Fruit fly (Drosophila melanogaster) whole organism, embryonic: ENCODE results near the gene CG14856.

ENCODE experiments used
- B-H2 ChIP-seq: fragments of 200-800 bp; sonication (Bioruptor generic); optimal IDR thresholded peaks from 2 replicates; lab custom pipeline; 2018; ENCODE audit warnings: missing biosample characterization, mild to moderate bottlenecking, missing genetic modification characterization
- BEAF-32 ChIP-seq: fragments of 200-800 bp; sonication (Bioruptor generic); optimal IDR thresholded peaks from 3 replicates; lab custom pipeline; 2017; ENCODE audit warnings: missing biosample characterization, missing genetic modification characterization, mild to moderate bottlenecking, moderate library complexity, missing genetic modification reagents
- Bdp1 ChIP-seq: fragments of 200-800 bp; sonication (Bioruptor generic); optimal IDR thresholded peaks from 3 replicates; lab custom pipeline; 2016; ENCODE audit warnings: missing biosample characterization, missing genetic modification characterization
- CG10209 ChIP-seq: fragments of 200-800 bp; sonication (Bioruptor generic); optimal IDR thresholded peaks from 3 replicates; lab custom pipeline; 2017; ENCODE audit warnings: missing biosample characterization, mild to moderate bottlenecking, missing genetic modification characterization, missing genetic modification reagents
- CG12236 ChIP-seq: fragments of 200-800 bp; sonication (Bioruptor generic); optimal IDR thresholded peaks from 2 replicates; lab custom pipeline; 2016; ENCODE audit warnings: missing biosample characterization, missing genetic modification characterization
- CG13624 ChIP-seq: fragments of 200-800 bp; sonication (Bioruptor generic); optimal IDR thresholded peaks from 2 replicates; lab custom pipeline; 2016; ENCODE audit warnings: missing biosample characterization, missing genetic modification characterization
- CG14050 ChIP-seq: fragments of 200-800 bp; sonication (Bioruptor generic); IDR thresholded peaks from 3 replicates; pipeline ENCODE4 v1.3.6; 2022; ENCODE audit warnings: missing biosample characterization, missing genetic modification characterization
- CG14441 ChIP-seq: fragments of 200-800 bp; sonication (Bioruptor generic); IDR thresholded peaks from 2 replicates; pipeline ENCODE4 v1.3.6; 2022; ENCODE audit warnings: missing biosample characterization, missing genetic modification characterization
- CG17186 ChIP-seq: fragments of 200-800 bp; sonication (Bioruptor generic); optimal IDR thresholded peaks from 3 replicates; lab custom pipeline; 2017; ENCODE audit warnings: missing biosample characterization, missing genetic modification reagents, missing genetic modification characterization
- CG17359 ChIP-seq: fragments of 200-800 bp; sonication (Bioruptor generic); optimal IDR thresholded peaks from 3 replicates; lab custom pipeline; 2018; ENCODE audit warnings: missing biosample characterization, mild to moderate bottlenecking, missing genetic modification characterization, moderate library complexity
- CG17829 ChIP-seq: fragments of 200-800 bp; optimal IDR thresholded peaks from 2 replicates; lab custom pipeline; 2019; ENCODE audit warnings: missing biosample characterization, mild to moderate bottlenecking, missing genetic modification characterization, moderate library complexity
- CG33557 ChIP-seq: fragments of 200-800 bp; sonication (Bioruptor generic); optimal IDR thresholded peaks from 2 replicates; lab custom pipeline; 2019; ENCODE audit warnings: missing biosample characterization, mild to moderate bottlenecking, missing genetic modification characterization, moderate library complexity
- CG34224 ChIP-seq: fragments of 200-800 bp; sonication (Bioruptor generic); IDR thresholded peaks from 3 replicates; pipeline ENCODE4 v1.3.6; 2022; ENCODE audit warnings: missing biosample characterization, missing genetic modification characterization; ENCODE audit not compliant: partially characterized antibody
- CG43689 ChIP-seq: fragments of 200-800 bp; sonication (Bioruptor generic); IDR thresholded peaks from 2 replicates; pipeline ENCODE4 v1.3.6; 2022; ENCODE audit warnings: missing biosample characterization, missing genetic modification characterization
- CG4424 ChIP-seq: fragments of 200-800 bp; sonication (Bioruptor generic); optimal IDR thresholded peaks from 3 replicates; lab custom pipeline; 2016; ENCODE audit warnings: missing biosample characterization, missing genetic modification characterization
- CG5180 ChIP-seq: fragments of 200-800 bp; sonication (Bioruptor generic); optimal IDR thresholded peaks from 3 replicates; lab custom pipeline; 2017; ENCODE audit warnings: missing biosample characterization, missing genetic modification characterization, mild to moderate bottlenecking, moderate library complexity, missing genetic modification reagents
- CG5953 ChIP-seq: fragments of 200-800 bp; sonication (Bioruptor generic); IDR thresholded peaks from 2 replicates; pipeline ENCODE4 v1.3.6; 2022; ENCODE audit warnings: missing biosample characterization, missing genetic modification characterization
- CG7987 ChIP-seq: fragments of 200-800 bp; sonication (Bioruptor generic); optimal IDR thresholded peaks from 2 replicates; lab custom pipeline; 2018; ENCODE audit warnings: missing biosample characterization, mild to moderate bottlenecking, missing genetic modification characterization, moderate library complexity
- CG8290 ChIP-seq, 3 experiments: fragments of 200-800 bp; sonication (Bioruptor generic); optimal IDR thresholded peaks; 2 replicates each; lab custom pipeline; 2016 to 2019; ENCODE audit warnings: missing biosample characterization in 3 of 3, missing genetic modification characterization in 3 of 3, mild to moderate bottlenecking in 2 of 3, moderate library complexity in 1 of 3
- CG8924 ChIP-seq: fragments of 200-800 bp; optimal IDR thresholded peaks from 3 replicates; lab custom pipeline; 2019; ENCODE audit warnings: missing biosample characterization, mild to moderate bottlenecking, missing genetic modification characterization, moderate library complexity
- CHES-1-like ChIP-seq: fragments of 200-800 bp; sonication (Bioruptor generic); optimal IDR thresholded peaks from 2 replicates; lab custom pipeline; 2016; ENCODE audit warnings: missing biosample characterization, missing genetic modification characterization
- H15 ChIP-seq: fragments of 200-800 bp; sonication (Bioruptor generic); IDR thresholded peaks from 3 replicates; pipeline ENCODE4 v1.3.6; 2022; ENCODE audit warnings: missing biosample characterization, missing genetic modification characterization
- HLH54F ChIP-seq: fragments of 200-800 bp; sonication (Bioruptor generic); optimal IDR thresholded peaks from 3 replicates; lab custom pipeline; 2016; ENCODE audit warnings: missing biosample characterization, missing genetic modification characterization
- Hr3 ChIP-seq: fragments of 200-800 bp; sonication (Bioruptor generic); optimal IDR thresholded peaks from 3 replicates; lab custom pipeline; 2016; ENCODE audit warnings: missing biosample characterization, missing genetic modification characterization
- Optix ChIP-seq: fragments of 200-800 bp; sonication (Bioruptor generic); IDR thresholded peaks from 3 replicates; pipeline ENCODE4 v1.3.6; 2022; ENCODE audit warnings: missing biosample characterization, missing genetic modification characterization
- Usf ChIP-seq: fragments of 200-800 bp; sonication (Bioruptor generic); optimal IDR thresholded peaks from 2 replicates; lab custom pipeline; 2017; ENCODE audit warnings: missing genotype, missing biosample characterization, missing genetic modification characterization
- amos ChIP-seq: fragments of 200-800 bp; sonication (Bioruptor generic); IDR thresholded peaks from 2 replicates; pipeline ENCODE4 v1.3.6; 2022; ENCODE audit warnings: missing biosample characterization, missing genetic modification characterization; ENCODE audit not compliant: partially characterized antibody
- br ChIP-seq: fragments of >200 bp; optimal IDR thresholded peaks from 2 replicates; lab custom pipeline; 2017
- btn ChIP-seq: fragments of 200-800 bp; sonication (Bioruptor generic); optimal IDR thresholded peaks from 2 replicates; lab custom pipeline; 2016; ENCODE audit warnings: missing biosample characterization, missing genetic modification characterization
- chn ChIP-seq: fragments of 200-800 bp; sonication (Bioruptor generic); optimal IDR thresholded peaks from 2 replicates; lab custom pipeline; 2016; ENCODE audit warnings: missing biosample characterization, missing genetic modification characterization
- da ChIP-seq: fragments of 200-800 bp; sonication (Bioruptor generic); optimal IDR thresholded peaks from 2 replicates; lab custom pipeline; 2016; ENCODE audit warnings: missing biosample characterization, missing genetic modification characterization
- fru ChIP-seq: fragments of >200 bp; optimal IDR thresholded peaks from 2 replicates; lab custom pipeline; 2017
- fu2 ChIP-seq: fragments of 200-800 bp; sonication (Bioruptor generic); optimal IDR thresholded peaks from 2 replicates; lab custom pipeline; 2016; ENCODE audit warnings: missing biosample characterization, missing genetic modification characterization
- gem ChIP-seq: fragments of 200-800 bp; sonication (Bioruptor generic); optimal IDR thresholded peaks from 2 replicates; lab custom pipeline; 2019; ENCODE audit warnings: missing biosample characterization, mild to moderate bottlenecking, missing genetic modification characterization, moderate library complexity
- inv ChIP-seq: fragments of 200-800 bp; sonication (Bioruptor generic); IDR thresholded peaks from 2 replicates; pipeline ENCODE4 v1.3.6; 2022; ENCODE audit warnings: missing biosample characterization, missing genetic modification characterization; ENCODE audit not compliant: partially characterized antibody
- jigr1 ChIP-seq: fragments of 200-800 bp; sonication (Bioruptor generic); IDR thresholded peaks from 3 replicates; pipeline ENCODE4 v1.3.6; 2022; ENCODE audit warnings: missing biosample characterization, missing genetic modification characterization
- jing ChIP-seq: fragments of 200-800 bp; sonication (Bioruptor generic); optimal IDR thresholded peaks from 2 replicates; lab custom pipeline; 2018; ENCODE audit warnings: missing biosample characterization, mild to moderate bottlenecking, missing genetic modification characterization
- lola ChIP-seq, 3 experiments: fragments of >200 bp in 2 of 3; fragments of 200-800 bp in 1 of 3; sonication (Bioruptor generic) in 1 of 3; optimal IDR thresholded peaks; 2 replicates each; lab custom pipeline; 2017 to 2019; ENCODE audit warnings: missing biosample characterization in 3 of 3, missing genetic modification characterization in 3 of 3, mild to moderate bottlenecking in 1 of 3, moderate library complexity in 1 of 3
- maf-S ChIP-seq: fragments of 200-800 bp; sonication (Bioruptor generic); optimal IDR thresholded peaks from 2 replicates; lab custom pipeline; 2016; ENCODE audit warnings: missing biosample characterization, missing genetic modification characterization
- nerfin-1 ChIP-seq: fragments of 200-800 bp; sonication (Bioruptor generic); optimal IDR thresholded peaks from 3 replicates; lab custom pipeline; 2019; ENCODE audit warnings: missing biosample characterization, mild to moderate bottlenecking, missing genetic modification characterization, moderate library complexity
- nmo ChIP-seq: fragments of 200-800 bp; sonication (Bioruptor generic); optimal IDR thresholded peaks from 2 replicates; lab custom pipeline; 2018; ENCODE audit warnings: missing biosample characterization, mild to moderate bottlenecking, missing genetic modification characterization, moderate library complexity
- onecut ChIP-seq: fragments of 200-800 bp; sonication (Bioruptor generic); IDR thresholded peaks from 2 replicates; pipeline ENCODE4 v1.3.6; 2022; ENCODE audit warnings: missing biosample characterization, missing genetic modification characterization
- pnt ChIP-seq: fragments of 200-800 bp; sonication (Bioruptor generic); optimal IDR thresholded peaks from 3 replicates; lab custom pipeline; 2016; ENCODE audit warnings: missing biosample characterization, missing genetic modification characterization
- pum ChIP-seq: fragments of 200-800 bp; sonication (Bioruptor generic); optimal IDR thresholded peaks from 2 replicates; lab custom pipeline; 2016; ENCODE audit warnings: missing biosample characterization, missing genetic modification characterization
- sc ChIP-seq, 3 experiments: fragments of >200 bp in 2 of 3; fragments of 200-800 bp in 1 of 3; sonication (Bioruptor generic) in 1 of 3; optimal IDR thresholded peaks; 2 replicates in 2 of 3; 3 replicates in 1 of 3; lab custom pipeline; 2017; ENCODE audit warnings: mild to moderate bottlenecking in 1 of 3, missing biosample characterization in 1 of 3, missing genetic modification characterization in 1 of 3, missing genetic modification reagents in 1 of 3
- sens ChIP-seq: fragments of 200-800 bp; sonication (Bioruptor generic); peaks from one replicate; lab custom pipeline; 2016; ENCODE audit warnings: missing biosample characterization, missing genetic modification characterization
- shn ChIP-seq: fragments of 200-800 bp; sonication (Bioruptor generic); optimal IDR thresholded peaks from 3 replicates; lab custom pipeline; 2016; ENCODE audit warnings: missing biosample characterization, missing genetic modification characterization
- sim ChIP-seq: fragments of 200-800 bp; sonication (Bioruptor generic); IDR thresholded peaks from 2 replicates; pipeline ENCODE4 v1.3.6; 2022; ENCODE audit warnings: missing biosample characterization, missing genetic modification characterization
- tgo ChIP-seq: fragments of 200-800 bp; sonication (Bioruptor generic); IDR thresholded peaks from 3 replicates; pipeline ENCODE4 v1.3.6; 2022; ENCODE audit warnings: missing biosample characterization, missing genetic modification characterization
- usp ChIP-seq: fragments of >200 bp; optimal IDR thresholded peaks from 2 replicates; lab custom pipeline; 2017; ENCODE audit warnings: missing biosample characterization, missing genetic modification characterization
- wor ChIP-seq: fragments of 200-800 bp; sonication (Bioruptor generic); IDR thresholded peaks from 2 replicates; pipeline ENCODE4 v1.3.6; 2022; ENCODE audit warnings: missing biosample characterization, missing genetic modification characterization

The CG14856 gene

dm6 chr3R:14817721-14818215 lies 19.0 kb downstream of the CG14856 start (continued):
- no peak for TF ChIP-seq CG8290 (GFP tag; optimal IDR thresholded peaks at IDR 0.05; lab: Kevin White, UChicago)
- peak in 1 of 2 experiments; percentile 20 for TF ChIP-seq CG8290 (tag; optimal IDR thresholded peaks at IDR 0.05; lab: Kevin White, UChicago)
- no peak for TF ChIP-seq CG14050 (GFP tag; lab: Robert Waterston, UW)
- no peak for TF ChIP-seq nerfin-1 (tag; lab: Kevin White, UChicago)
- no peak for TF ChIP-seq sim (GFP tag; lab: Robert Waterston, UW)
- TF ChIP-seq sc (optimal IDR thresholded peaks at IDR 0.05; lab: Kevin White, UChicago) = no peak
- TF ChIP-seq sc (GFP tag; optimal IDR thresholded peaks at IDR 0.05; lab: Kevin White, UChicago) = no peak
- TF ChIP-seq Usf (GFP tag; lab: Kevin White, UChicago) = no peak
- TF ChIP-seq sens (GFP tag; lab: Kevin White, UChicago) = peak; percentile 21
- peak; percentile 6 for TF ChIP-seq CG17829 (tag; lab: Kevin White, UChicago)
- TF ChIP-seq nmo (GFP tag; lab: Kevin White, UChicago) = no peak
- TF ChIP-seq Optix (GFP tag; lab: Robert Waterston, UW) = no peak
- peak; percentile 16 for TF ChIP-seq CHES-1-like (GFP tag; lab: Kevin White, UChicago)
- TF ChIP-seq B-H2 (GFP tag; lab: Kevin White, UChicago) = peak; percentile 15
- peak; percentile 80 for TF ChIP-seq CG5180 (GFP tag; lab: Kevin White, UChicago)
- TF ChIP-seq CG14441 = no peak
- no peak for TF ChIP-seq CG12236 (GFP tag; lab: Kevin White, UChicago)
- no peak for TF ChIP-seq CG4424 (GFP tag; lab: Kevin White, UChicago)
- TF ChIP-seq shn (GFP tag; lab: Kevin White, UChicago) = no peak
- no peak for TF ChIP-seq CG7987 (GFP tag; lab: Kevin White, UChicago)
- TF ChIP-seq CG17186 (GFP tag; lab: Kevin White, UChicago) = no peak
- TF ChIP-seq fu2 (GFP tag; lab: Kevin White, UChicago) = no peak
- TF ChIP-seq jing (GFP tag; lab: Kevin White, UChicago) = no peak
- peak; percentile 13 for TF ChIP-seq CG8924 (tag; lab: Kevin White, UChicago)
- no peak for TF ChIP-seq pum (GFP tag; lab: Kevin White, UChicago)
- TF ChIP-seq btn = no peak
- TF ChIP-seq inv = no peak
- no peak for TF ChIP-seq da
- no peak for TF ChIP-seq HLH54F
- no peak for TF ChIP-seq CG13624 (GFP tag; lab: Kevin White, UChicago)
- TF ChIP-seq CG34224 (GFP tag; lab: Robert Waterston, UW) = peak; percentile 43; the same call in 1 of the 3 replicates
- TF ChIP-seq amos (GFP tag; lab: Robert Waterston, UW) = peak; percentile 44; the same call in 1 of the 2 replicates
- TF ChIP-seq usp (GFP tag; lab: Kevin White, UChicago) = no peak
- TF ChIP-seq jigr1 = no peak
- TF ChIP-seq CG33557 (GFP tag; lab: Kevin White, UChicago) = no peak
- no peak for TF ChIP-seq pnt (GFP tag; lab: Kevin White, UChicago)
- no peak for TF ChIP-seq wor (GFP tag; lab: Robert Waterston, UW)
- no peak for TF ChIP-seq tgo (GFP tag; lab: Robert Waterston, UW)
- TF ChIP-seq CG43689 = no peak
- TF ChIP-seq onecut (GFP tag; lab: Robert Waterston, UW) = no peak
- no peak for TF ChIP-seq Hr3
- TF ChIP-seq gem (tag; lab: Kevin White, UChicago) = no peak
- no peak for TF ChIP-seq BEAF-32
- TF ChIP-seq br (lab: Kevin White, UChicago) = no peak
- no peak for TF ChIP-seq Bdp1 (GFP tag; lab: Kevin White, UChicago)
- TF ChIP-seq CG10209 = no peak
- no peak for TF ChIP-seq chn (GFP tag; lab: Kevin White, UChicago)
- no peak for TF ChIP-seq lola (GFP tag; optimal IDR thresholded peaks at IDR 0.05; lab: Kevin White, UChicago)
- TF ChIP-seq fru = no peak
- TF ChIP-seq CG5953 (GFP tag; lab: Robert Waterston, UW) = no peak
- TF ChIP-seq maf-S (GFP tag; lab: Kevin White, UChicago) = no peak
- no peak for TF ChIP-seq CG17359
- no peak for TF ChIP-seq H15
